Worm (Caenorhabditis elegans): ENCODE measurements around the gene D1044.7.

Gene D1044.7

ce11 chrIII:5506936-5507335 is 1.6 kb downstream of the D1044.7 start:
- TF ChIP-seq mep-1 (tag; optimal IDR thresholded peaks at IDR 0.05) (no peak), ztf-11 (tag; optimal IDR thresholded peaks at IDR 0.05) (no peak), unc-62 (GFP tag; optimal IDR thresholded peaks at IDR 0.05) (no peak), flh-1 (GFP tag; optimal IDR thresholded peaks at IDR 0.05) (no peak), cnd-1 (tag; optimal IDR thresholded peaks at IDR 0.05) (no peak), nhr-2 (tag; optimal IDR thresholded peaks at IDR 0.05) (no peak), snpc-4 (tag; optimal IDR thresholded peaks at IDR 0.05) (no peak), nhr-12 (tag; optimal IDR thresholded peaks at IDR 0.05) (no peak)

ce11 chrIII:5506023-5506597 is 2.5 kb downstream of the D1044.7 start:
- TF ChIP-seq ztf-11 (tag; optimal IDR thresholded peaks at IDR 0.05), result no peak
- TF ChIP-seq M03D4.4 (tag; optimal IDR thresholded peaks at IDR 0.05), result peak; percentile 18
- TF ChIP-seq snpc-4 (tag; optimal IDR thresholded peaks at IDR 0.05), result no peak
- TF ChIP-seq tbx-8 (GFP tag; optimal IDR thresholded peaks at IDR 0.05), result no peak
- no peak for TF ChIP-seq unc-120 (tag; optimal IDR thresholded peaks at IDR 0.05; ENCODE audit: poor library complexity, severe bottlenecking)

ce11 chrIII:5505474-5506022 is 3.0 kb downstream of the D1044.7 start:
- TF ChIP-seq unc-120 (tag; optimal IDR thresholded peaks at IDR 0.05; ENCODE audit: poor library complexity, severe bottlenecking) (no peak), lin-32 (GFP tag; optimal IDR thresholded peaks at IDR 0.05) (no peak), lin-13 (tag; optimal IDR thresholded peaks at IDR 0.05) (no peak)

ce11 chrIII:5504725-5505473 is 3.7 kb downstream of the D1044.7 start:
- TF ChIP-seq mls-2 (tag; optimal IDR thresholded peaks at IDR 0.05) (no peak), tbx-8 (GFP tag; optimal IDR thresholded peaks at IDR 0.05) (no peak), nhr-12 (tag; optimal IDR thresholded peaks at IDR 0.05) (no peak), mep-1 (tag; optimal IDR thresholded peaks at IDR 0.05) (no peak), lsy-2 (tag; optimal IDR thresholded peaks at IDR 0.05) (no peak), lin-32 (GFP tag; optimal IDR thresholded peaks at IDR 0.05) (no peak), ceh-39 (tag; optimal IDR thresholded peaks at IDR 0.05) (no peak)

- TF ChIP-seq nhr-237 (tag; optimal IDR thresholded peaks at IDR 0.05), result no peak
- peak; percentile 2 for TF ChIP-seq unc-62 (GFP tag; optimal IDR thresholded peaks at IDR 0.05)
- TF ChIP-seq elt-3 (tag; optimal IDR thresholded peaks at IDR 0.05), result peak; percentile 26
- TF ChIP-seq lsy-2 (tag; optimal IDR thresholded peaks at IDR 0.05), result no peak
- TF ChIP-seq ces-1 (GFP tag; optimal IDR thresholded peaks at IDR 0.05), result peak; percentile 86
- TF ChIP-seq unc-120 (tag; optimal IDR thresholded peaks at IDR 0.05; ENCODE audit: poor library complexity, severe bottlenecking), result peak; percentile 23
Observed at ce11 chrIII:5504164-5504563, 4.4 kb downstream of the D1044.7 start.

ce11 chrIII:5503669-5504068 is 4.9 kb downstream of the D1044.7 start:
- TF ChIP-seq bed-3 (GFP tag; optimal IDR thresholded peaks at IDR 0.05) (no peak), mab-5 (tag; optimal IDR thresholded peaks at IDR 0.05) (no peak), nhr-237 (tag; optimal IDR thresholded peaks at IDR 0.05) (no peak), elt-1 (tag; optimal IDR thresholded peaks at IDR 0.05; ENCODE audit: borderline replicate concordance, insufficient read depth) (no peak), sem-2 (GFP tag; optimal IDR thresholded peaks at IDR 0.05) (no peak), nhr-76 (tag; optimal IDR thresholded peaks at IDR 0.05) (no peak), ceh-43 (GFP tag; optimal IDR thresholded peaks at IDR 0.05) (no peak), lin-13 (tag; optimal IDR thresholded peaks at IDR 0.05) (no peak), drap-1 (GFP tag; optimal IDR thresholded peaks at IDR 0.05) (no peak), nhr-28 (tag; optimal IDR thresholded peaks at IDR 0.05) (no peak)

Measured in whole organism, mixed stage, embryonic.